Fruit fly (Drosophila melanogaster): Measurements from ENCODE around the gene CG32269.
A peak's percentile ranks its signal among the peaks of the same experiment; 100 is the strongest.

Gene CG32269

dm6 chr3L:3247130-3248065 lies 38.6 kb upstream of the CG32269 start, which contains the start of gene CG43389:
CG43389 (plus strand) TSS chr3L:3248015.
- TF ChIP-seq D1 (tag; optimal IDR thresholded peaks at IDR 0.05) (peak; percentile 43), Pif1A (GFP tag; optimal IDR thresholded peaks at IDR 0.05) (peak; percentile 82), CG10348 (GFP tag; IDR thresholded peaks at IDR 0.05) (peak; percentile 64), CG4496 (GFP tag; IDR thresholded peaks at IDR 0.05) (peak; percentile 77), fd96Ca (GFP tag; IDR thresholded peaks at IDR 0.05) (peak; percentile 83; the same call in 2 of the 3 replicates), CG32121 (GFP tag; IDR thresholded peaks at IDR 0.05) (peak; percentile 74; the same call in 1 of the 2 replicates), gl (tag; optimal IDR thresholded peaks at IDR 0.05) (peak; percentile 90), CG17806 (tag; optimal IDR thresholded peaks at IDR 0.05) (peak; percentile 88), Ets98B (GFP tag; IDR thresholded peaks at IDR 0.05) (peak; percentile 81), EcR (GFP tag; optimal IDR thresholded peaks at IDR 0.05) (peak; percentile 86), CG15710 (tag; optimal IDR thresholded peaks at IDR 0.05) (peak; percentile 96), CG14655 (GFP tag; optimal IDR thresholded peaks at IDR 0.05) (peak; percentile 76), CG9948 (tag; optimal IDR thresholded peaks at IDR 0.05) (peak; percentile 85), Pif1B (GFP tag; optimal IDR thresholded peaks at IDR 0.05) (peak; percentile 76), rn (GFP tag; IDR thresholded peaks at IDR 0.05) (peak; percentile 53), CG8301 (tag; optimal IDR thresholded peaks at IDR 0.05) (peak; percentile 56), Snoo (tag; optimal IDR thresholded peaks at IDR 0.05) (peak; percentile 97), CG8159 (tag; optimal IDR thresholded peaks at IDR 0.05) (peak; percentile 92), CG13204 (GFP tag; optimal IDR thresholded peaks at IDR 0.05) (peak; percentile 82), CG12605 (GFP tag; IDR thresholded peaks at IDR 0.05) (peak; percentile 27; the same call in 1 of the 2 replicates), CG34367 (tag; optimal IDR thresholded peaks at IDR 0.05) (peak; percentile 92)

dm6 chr3L:3246378-3247129 lies 37.8 kb upstream of the CG32269 start:
- TF ChIP-seq CG17806 (tag; optimal IDR thresholded peaks at IDR 0.05) (peak; percentile 98), fd96Ca (GFP tag; IDR thresholded peaks at IDR 0.05) (peak; percentile 96), CG9948 (tag; optimal IDR thresholded peaks at IDR 0.05) (peak; percentile 96), Snoo (tag; optimal IDR thresholded peaks at IDR 0.05) (peak; percentile 99), CG15710 (tag; optimal IDR thresholded peaks at IDR 0.05) (peak; percentile 99), CG8301 (tag; optimal IDR thresholded peaks at IDR 0.05) (peak; percentile 87), Pif1B (GFP tag; optimal IDR thresholded peaks at IDR 0.05) (peak; percentile 99), CG4496 (GFP tag; IDR thresholded peaks at IDR 0.05) (peak; percentile 97), CG8159 (tag; optimal IDR thresholded peaks at IDR 0.05) (peak; percentile 99), rn (GFP tag; IDR thresholded peaks at IDR 0.05) (peak; percentile 91), gl (tag; optimal IDR thresholded peaks at IDR 0.05) (peak; percentile 100), CG12605 (GFP tag; IDR thresholded peaks at IDR 0.05) (peak; percentile 99), Pif1A (GFP tag; optimal IDR thresholded peaks at IDR 0.05) (peak; percentile 99), CG34367 (tag; optimal IDR thresholded peaks at IDR 0.05) (peak; percentile 98), CG13204 (GFP tag; optimal IDR thresholded peaks at IDR 0.05) (peak; percentile 99), Ets98B (GFP tag; IDR thresholded peaks at IDR 0.05) (peak; percentile 94), CG32121 (GFP tag; IDR thresholded peaks at IDR 0.05) (peak; percentile 92), EcR (GFP tag; optimal IDR thresholded peaks at IDR 0.05) (peak; percentile 100), CG14655 (GFP tag; optimal IDR thresholded peaks at IDR 0.05) (peak; percentile 96), CG10348 (GFP tag; IDR thresholded peaks at IDR 0.05) (0 out of 2 replicates have a peak, but pooled peaks have one; percentile 27), D1 (tag; optimal IDR thresholded peaks at IDR 0.05) (peak; percentile 97)

dm6 chr3L:3245189-3245588 lies 36.4 kb upstream of the CG32269 start:
- TF ChIP-seq CG8159 (tag; optimal IDR thresholded peaks at IDR 0.05) (peak; percentile 100), fd96Ca (GFP tag; IDR thresholded peaks at IDR 0.05) (no peak), CG34367 (tag; optimal IDR thresholded peaks at IDR 0.05) (peak; percentile 92), gl (tag; optimal IDR thresholded peaks at IDR 0.05) (peak; percentile 65), CG14655 (GFP tag; optimal IDR thresholded peaks at IDR 0.05) (peak; percentile 72), Pif1B (GFP tag; optimal IDR thresholded peaks at IDR 0.05) (peak; percentile 84), CG15710 (tag; optimal IDR thresholded peaks at IDR 0.05) (peak; percentile 95), D1 (tag; optimal IDR thresholded peaks at IDR 0.05) (peak; percentile 81), CG4496 (GFP tag; IDR thresholded peaks at IDR 0.05) (peak; percentile 57; the same call in 2 of the 3 replicates), rn (GFP tag; IDR thresholded peaks at IDR 0.05) (no peak), CG32121 (GFP tag; IDR thresholded peaks at IDR 0.05) (no peak), CG8301 (tag; optimal IDR thresholded peaks at IDR 0.05) (peak; percentile 55), Pif1A (GFP tag; optimal IDR thresholded peaks at IDR 0.05) (peak; percentile 79), EcR (GFP tag; optimal IDR thresholded peaks at IDR 0.05) (no peak), CG9948 (tag; optimal IDR thresholded peaks at IDR 0.05) (peak; percentile 82), CG17806 (tag; optimal IDR thresholded peaks at IDR 0.05) (peak; percentile 88), Snoo (tag; optimal IDR thresholded peaks at IDR 0.05) (peak; percentile 90), CG13204 (GFP tag; optimal IDR thresholded peaks at IDR 0.05) (peak; percentile 85), CG12605 (GFP tag; IDR thresholded peaks at IDR 0.05) (peak; percentile 42; the same call in 1 of the 2 replicates), Ets98B (GFP tag; IDR thresholded peaks at IDR 0.05) (no peak), CG10348 (GFP tag; IDR thresholded peaks at IDR 0.05) (no peak)
